Worm (Caenorhabditis elegans) whole organism, L2 larva: Measurements from ENCODE around the gene C04G6.4.
"Not testable (repeated sequence)": the region's sequence is repeated elsewhere in the genome, so short reads cannot be mapped to it uniquely, and the experiment has no call there.

Experiments
- C34F6.9 ChIP-seq: fragments of 150-350 bp; optimal IDR thresholded peaks from 2 replicates; lab custom pipeline; 2014; ENCODE audit warnings: missing biosample characterization, missing genetic modification characterization
- F13H6.1 ChIP-seq: sonication (generic microtip); optimal IDR thresholded peaks from 2 replicates; lab custom pipeline; 2016; ENCODE audit warnings: missing genetic modification characterization, missing compliant biosample characterization
- R02D3.7 ChIP-seq: fragments of 150-350 bp; optimal IDR thresholded peaks from 2 replicates; lab custom pipeline; 2014; ENCODE audit warnings: missing biosample characterization, missing genetic modification characterization
- Y55F3AM.14 ChIP-seq: fragments of 200-800 bp; sonication (Bioruptor generic); optimal IDR thresholded peaks from 2 replicates; lab custom pipeline; 2018; ENCODE audit warnings: mild to moderate bottlenecking, missing genetic modification characterization, missing compliant biosample characterization
- ZK546.5 ChIP-seq: sonication (generic microtip); optimal IDR thresholded peaks from 2 replicates; lab custom pipeline; 2017; ENCODE audit warnings: missing biosample characterization, missing genetic modification characterization
- alr-1 ChIP-seq: fragments of 150-350 bp; optimal IDR thresholded peaks from 2 replicates; lab custom pipeline; 2014; ENCODE audit warnings: missing biosample characterization, missing genetic modification characterization
- aly-2 ChIP-seq: fragments of 150-350 bp; optimal IDR thresholded peaks from 2 replicates; lab custom pipeline; 2014; ENCODE audit warnings: missing biosample characterization, missing genetic modification characterization
- ama-1 ChIP-seq: fragments of 150-350 bp; optimal IDR thresholded peaks from 2 replicates; lab custom pipeline; 2018; ENCODE audit warnings: inconsistent platforms
- blmp-1 ChIP-seq: sonication (generic microtip); optimal IDR thresholded peaks from 2 replicates; lab custom pipeline; 2017; ENCODE audit warnings: missing genetic modification characterization, mild to moderate bottlenecking, missing compliant biosample characterization, antibody characterized with exemption, moderate library complexity; ENCODE audit not compliant: insufficient read depth
- ceh-16 ChIP-seq: fragments of 150-350 bp; optimal IDR thresholded peaks from 2 replicates; lab custom pipeline; 2014; ENCODE audit warnings: missing biosample characterization, missing genetic modification characterization
- ceh-82 ChIP-seq: fragments of 150-350 bp; optimal IDR thresholded peaks from 2 replicates; lab custom pipeline; 2014; ENCODE audit warnings: missing biosample characterization, missing genetic modification characterization
- crh-2 ChIP-seq: sonication (generic microtip); optimal IDR thresholded peaks from 2 replicates; lab custom pipeline; 2017; ENCODE audit warnings: missing biosample characterization, missing genetic modification characterization
- dmd-4 ChIP-seq: sonication (generic microtip); optimal IDR thresholded peaks from 2 replicates; lab custom pipeline; 2017; ENCODE audit warnings: missing biosample characterization, missing genetic modification characterization
- egl-27 ChIP-seq: sonication (generic microtip); optimal IDR thresholded peaks from 3 replicates; lab custom pipeline; 2017; ENCODE audit warnings: missing biosample characterization, missing genetic modification reagents, missing genetic modification characterization
- elt-1 ChIP-seq: fragments of 150-350 bp; optimal IDR thresholded peaks from 2 replicates; lab custom pipeline; 2014; ENCODE audit warnings: missing biosample characterization, missing genetic modification characterization
- elt-3 ChIP-seq: sonication (generic microtip); optimal IDR thresholded peaks from 2 replicates; lab custom pipeline; 2017; ENCODE audit warnings: missing biosample characterization, missing genetic modification characterization
- fos-1 ChIP-seq: fragments of 150-350 bp; optimal IDR thresholded peaks from 2 replicates; lab custom pipeline; 2014; ENCODE audit warnings: missing biosample characterization, missing genetic modification characterization
- gmeb-1 ChIP-seq: fragments of 150-350 bp; optimal IDR thresholded peaks from 2 replicates; lab custom pipeline; 2014; ENCODE audit warnings: missing biosample characterization, missing genetic modification characterization
- lin-11 ChIP-seq: fragments of 150-350 bp; sonication (generic microtip); optimal IDR thresholded peaks from 2 replicates; lab custom pipeline; 2014; ENCODE audit warnings: missing biosample characterization, missing genetic modification characterization, inconsistent platforms, mixed read lengths
- lin-13 ChIP-seq: fragments of 150-350 bp; optimal IDR thresholded peaks from 2 replicates; lab custom pipeline; 2014; ENCODE audit warnings: missing biosample characterization, missing genetic modification reagents, missing genetic modification characterization
- lin-39 ChIP-seq: fragments of 150-350 bp; optimal IDR thresholded peaks from 2 replicates; lab custom pipeline; 2014; ENCODE audit warnings: missing biosample characterization, missing genetic modification reagents, missing genetic modification characterization
- lsy-2 ChIP-seq, 2 experiments: fragments of 150-350 bp in 1 of 2; sonication (generic microtip) in 1 of 2; optimal IDR thresholded peaks; 2 replicates each; lab custom pipeline; 2014 to 2017; ENCODE audit warnings: missing biosample characterization in 2 of 2, missing genetic modification characterization in 2 of 2
- mbf-1 ChIP-seq: sonication (generic microtip); optimal IDR thresholded peaks from 2 replicates; lab custom pipeline; 2017; ENCODE audit warnings: missing biosample characterization, missing genetic modification characterization
- mdl-1 ChIP-seq, 2 experiments: fragments of 150-350 bp in 1 of 2; sonication (generic microtip) in 1 of 2; optimal IDR thresholded peaks; 2 replicates each; lab custom pipeline; 2017; ENCODE audit warnings: missing biosample characterization in 2 of 2, missing genetic modification characterization in 2 of 2
- nhr-10 ChIP-seq: sonication (generic microtip); optimal IDR thresholded peaks from 2 replicates; lab custom pipeline; 2017; ENCODE audit warnings: missing biosample characterization, missing genetic modification characterization
- nhr-11 ChIP-seq: fragments of 150-350 bp; optimal IDR thresholded peaks from 2 replicates; lab custom pipeline; 2014; ENCODE audit warnings: missing biosample characterization, missing genetic modification characterization
- nhr-12 ChIP-seq: fragments of 150-350 bp; optimal IDR thresholded peaks from 2 replicates; lab custom pipeline; 2014; ENCODE audit warnings: missing biosample characterization, missing genetic modification characterization
- nhr-129 ChIP-seq: fragments of 150-350 bp; optimal IDR thresholded peaks from 2 replicates; lab custom pipeline; 2014; ENCODE audit warnings: missing biosample characterization, missing genetic modification characterization
- nhr-21 ChIP-seq: fragments of 150-350 bp; optimal IDR thresholded peaks from 2 replicates; lab custom pipeline; 2014; ENCODE audit warnings: missing biosample characterization, missing genetic modification characterization
- nhr-23 ChIP-seq: fragments of 150-350 bp; optimal IDR thresholded peaks from 2 replicates; lab custom pipeline; 2014; ENCODE audit warnings: missing biosample characterization, missing genetic modification reagents, missing genetic modification characterization
- nhr-237 ChIP-seq: fragments of 150-350 bp; optimal IDR thresholded peaks from 2 replicates; lab custom pipeline; 2014; ENCODE audit warnings: missing biosample characterization, missing genetic modification characterization
- nhr-25 ChIP-seq: fragments of 150-350 bp; sonication (generic microtip); optimal IDR thresholded peaks from 3 replicates; lab custom pipeline; 2014; ENCODE audit warnings: missing biosample characterization, missing genetic modification characterization
- nhr-6 ChIP-seq: fragments of 150-350 bp; optimal IDR thresholded peaks from 2 replicates; lab custom pipeline; 2014; ENCODE audit warnings: missing biosample characterization, missing genetic modification characterization
- peb-1 ChIP-seq: fragments of 150-350 bp; optimal IDR thresholded peaks from 2 replicates; lab custom pipeline; 2014; ENCODE audit warnings: missing biosample characterization, missing genetic modification characterization
- sem-4 ChIP-seq: fragments of 150-350 bp; optimal IDR thresholded peaks from 2 replicates; lab custom pipeline; 2014; ENCODE audit warnings: missing biosample characterization, missing genetic modification reagents, missing genetic modification characterization
- skn-1 ChIP-seq: sonication (generic microtip); optimal IDR thresholded peaks from 2 replicates; lab custom pipeline; 2017; ENCODE audit warnings: missing biosample characterization, missing genetic modification characterization
- sma-3 ChIP-seq: sonication (generic microtip); optimal IDR thresholded peaks from 2 replicates; lab custom pipeline; 2016; ENCODE audit warnings: missing genetic modification reagents, missing genetic modification characterization, missing compliant biosample characterization
- sma-9 ChIP-seq, 2 experiments: fragments of 150-350 bp in 1 of 2; sonication (generic microtip) in 1 of 2; optimal IDR thresholded peaks; 2 replicates each; lab custom pipeline; 2014 to 2016; ENCODE audit warnings: missing genetic modification characterization in 2 of 2, mild to moderate bottlenecking in 1 of 2, missing biosample characterization in 1 of 2, missing compliant biosample characterization in 1 of 2, missing genetic modification reagents in 1 of 2, moderate library complexity in 1 of 2
- snpc-4 ChIP-seq: fragments of 150-350 bp; optimal IDR thresholded peaks from 2 replicates; lab custom pipeline; 2014; ENCODE audit warnings: missing biosample characterization, missing genetic modification characterization
- unc-39 ChIP-seq: fragments of 150-350 bp; optimal IDR thresholded peaks from 2 replicates; lab custom pipeline; 2014; ENCODE audit warnings: missing biosample characterization, missing genetic modification characterization
- unc-62 ChIP-seq: fragments of 150-350 bp; optimal IDR thresholded peaks from 2 replicates; lab custom pipeline; 2014; ENCODE audit warnings: missing biosample characterization, missing genetic modification reagents, missing genetic modification characterization
- zag-1 ChIP-seq: fragments of 150-350 bp; optimal IDR thresholded peaks from 2 replicates; lab custom pipeline; 2014; ENCODE audit warnings: missing biosample characterization, missing genetic modification characterization
- ztf-1 ChIP-seq: fragments of 200-800 bp; sonication (Bioruptor generic); conservative IDR thresholded peaks from 2 replicates; pipeline ENCODE4 v1.3.6; 2022; ENCODE audit warnings: missing genetic modification characterization, missing compliant biosample characterization
- ztf-4 ChIP-seq: fragments of 150-350 bp; optimal IDR thresholded peaks from 2 replicates; lab custom pipeline; 2014; ENCODE audit warnings: missing biosample characterization, missing genetic modification characterization

Gene C04G6.4

ce11 chrII:5115235-5115634 lies 32.0 kb upstream of the C04G6.4 start, which contains the start of gene msp-74:
Gene msp-74, minus strand, starts transcription at chrII:5115335.
- TF ChIP-seq snpc-4 (tag; lab: Kevin White, UChicago); ztf-1 (GFP tag; lab: Robert Waterston, UW); peb-1 (tag; lab: Kevin White, UChicago): not testable (repeated sequence)

- TF ChIP-seq ceh-82 (no peak), nhr-12 (tag; lab: Kevin White, UChicago) (no peak), mbf-1 (tag; lab: Kevin White, UChicago) (no peak), aly-2 (tag; lab: Kevin White, UChicago) (no peak), blmp-1 (tag; lab: Kevin White, UChicago) (no peak), ceh-16 (tag; lab: Kevin White, UChicago) (no peak), elt-3 (tag; lab: Kevin White, UChicago) (no peak), peb-1 (tag; lab: Kevin White, UChicago) (no peak)
These were observed 28.8 kb upstream of the C04G6.4 start, which contains the start of gene F09C12.8 for ce11 chrII:5112082-5112481. Gene F09C12.8, plus strand, starts transcription at chrII:5112382.

- TF ChIP-seq egl-27 (tag; lab: Kevin White, UChicago) (no peak), F13H6.1 (tag; lab: Kevin White, UChicago) (no peak), ZK546.5 (no peak), R02D3.7 (tag; lab: Kevin White, UChicago) (no peak), fos-1 (tag; lab: Kevin White, UChicago) (peak; percentile 14), lin-11 (tag; lab: Kevin White, UChicago) (no peak)
These were observed 26.5 kb upstream of the C04G6.4 start, which contains the start of gene F09C12.2 for ce11 chrII:5109693-5110092. Gene F09C12.2, plus strand, starts transcription at chrII:5110012.

- TF ChIP-seq Y55F3AM.14 (GFP tag; lab: Kevin White, UChicago): peak; percentile 61
- no peak for TF ChIP-seq peb-1 (tag; lab: Kevin White, UChicago)
- TF ChIP-seq nhr-6 (tag; lab: Kevin White, UChicago): no peak
- TF ChIP-seq skn-1 (tag; lab: Kevin White, UChicago): no peak
- TF ChIP-seq nhr-129 (tag; lab: Kevin White, UChicago): peak; percentile 94
- TF ChIP-seq unc-39 (tag; lab: Kevin White, UChicago): no peak
- TF ChIP-seq egl-27 (tag; lab: Kevin White, UChicago): peak; percentile 53
- TF ChIP-seq mdl-1 (tag; optimal IDR thresholded peaks at IDR 0.05; lab: Kevin White, UChicago): peak in 1 of 2 experiments; percentile 4
- no peak for TF ChIP-seq ceh-16 (tag; lab: Kevin White, UChicago)
- TF ChIP-seq crh-2 (tag; lab: Kevin White, UChicago): peak; percentile 70
- peak in 1 of 2 experiments; percentile 49 for TF ChIP-seq lsy-2 (tag; optimal IDR thresholded peaks at IDR 0.05; lab: Kevin White, UChicago)
- no peak for TF ChIP-seq elt-3 (tag; lab: Kevin White, UChicago)
- TF ChIP-seq nhr-11: no peak
- no peak for TF ChIP-seq snpc-4 (tag; lab: Kevin White, UChicago)
- TF ChIP-seq dmd-4 (tag; lab: Kevin White, UChicago): no peak
- no peak for TF ChIP-seq ama-1 (lab: Kevin White, UChicago)
- TF ChIP-seq nhr-25 (tag; lab: Kevin White, UChicago): no peak
- peak; percentile 36 for TF ChIP-seq ztf-4 (tag; lab: Kevin White, UChicago)
- no peak for TF ChIP-seq nhr-12 (tag; lab: Kevin White, UChicago)
- TF ChIP-seq elt-1: no peak
- peak; percentile 82 for TF ChIP-seq sma-9 (GFP tag; optimal IDR thresholded peaks at IDR 0.05; lab: Kevin White, UChicago)
- no peak for TF ChIP-seq sma-9 (tag; optimal IDR thresholded peaks at IDR 0.05; lab: Kevin White, UChicago)
- TF ChIP-seq F13H6.1 (tag; lab: Kevin White, UChicago): peak; percentile 52
- no peak for TF ChIP-seq ztf-1 (GFP tag; lab: Robert Waterston, UW)
- peak; percentile 79 for TF ChIP-seq fos-1 (tag; lab: Kevin White, UChicago)
- TF ChIP-seq unc-62: no peak
- no peak for TF ChIP-seq ceh-82
- no peak for TF ChIP-seq aly-2 (tag; lab: Kevin White, UChicago)
- no peak for TF ChIP-seq mbf-1 (tag; lab: Kevin White, UChicago)
- no peak for TF ChIP-seq nhr-237 (tag; lab: Kevin White, UChicago)
- TF ChIP-seq zag-1: peak; percentile 43
- no peak for TF ChIP-seq nhr-10 (tag; lab: Kevin White, UChicago)
- no peak for TF ChIP-seq alr-1 (tag; lab: Kevin White, UChicago)
- TF ChIP-seq nhr-23 (tag; lab: Kevin White, UChicago): no peak
- TF ChIP-seq C34F6.9 (tag; lab: Kevin White, UChicago): peak; percentile 52
- TF ChIP-seq sem-4 (tag; lab: Kevin White, UChicago): peak; percentile 1
- no peak for TF ChIP-seq lin-39
- TF ChIP-seq lin-13 (GFP tag; lab: Kevin White, UChicago): peak; percentile 63
- no peak for TF ChIP-seq ZK546.5
- peak; percentile 57 for TF ChIP-seq sma-3 (GFP tag; lab: Kevin White, UChicago)
- no peak for TF ChIP-seq R02D3.7 (tag; lab: Kevin White, UChicago)
- TF ChIP-seq nhr-21 (tag; lab: Kevin White, UChicago): peak; percentile 85
- peak; percentile 33 for TF ChIP-seq lin-11 (tag; lab: Kevin White, UChicago)
- TF ChIP-seq blmp-1 (tag; lab: Kevin White, UChicago): peak; percentile 35
- peak; percentile 67 for TF ChIP-seq gmeb-1 (tag; lab: Kevin White, UChicago)
These were observed 21.8 kb upstream of the C04G6.4 start for ce11 chrII:5105020-5105419.
